Worm (Caenorhabditis elegans) whole organism, midembryonic: Measurements from ENCODE around the gene timm-17B.2.

ENCODE experiments used
- T22C8.4 ChIP-seq: fragments of 200-800 bp; sonication (Bioruptor generic); IDR thresholded peaks from 2 replicates; pipeline ENCODE4 v1.3.6; 2022; ENCODE audit warnings: missing genetic modification characterization, missing compliant biosample characterization
- cog-1 ChIP-seq: sonication (generic microtip); optimal IDR thresholded peaks from 2 replicates; lab custom pipeline; 2016; ENCODE audit warnings: missing genetic modification characterization, missing compliant biosample characterization
- flt-1 ChIP-seq: fragments of 200-800 bp; sonication (Bioruptor generic); IDR thresholded peaks from 2 replicates; pipeline ENCODE4 v1.3.6; 2022; ENCODE audit warnings: missing genetic modification characterization, missing compliant biosample characterization
- klf-2 ChIP-seq: fragments of 200-800 bp; sonication (Bioruptor generic); conservative IDR thresholded peaks from 2 replicates; pipeline ENCODE4 v1.3.6; 2022; ENCODE audit warnings: missing genetic modification reagents, missing genetic modification characterization, missing compliant biosample characterization
- med-1 ChIP-seq: sonication (generic microtip); optimal IDR thresholded peaks from 2 replicates; lab custom pipeline; 2017; ENCODE audit warnings: missing genetic modification characterization, mild to moderate bottlenecking, missing compliant biosample characterization, antibody characterized with exemption, missing genetic modification reagents; ENCODE audit not compliant: insufficient read depth
- ref-1 ChIP-seq: fragments of 200-800 bp; sonication (Bioruptor generic); conservative IDR thresholded peaks from 2 replicates; pipeline ENCODE4 v1.3.6; 2022; ENCODE audit warnings: missing genetic modification reagents, missing genetic modification characterization, missing compliant biosample characterization
- tab-1 ChIP-seq: fragments of 200-800 bp; sonication (Bioruptor generic); IDR thresholded peaks from 2 replicates; pipeline ENCODE4 v1.3.6; 2022; ENCODE audit warnings: missing genetic modification characterization, missing compliant biosample characterization
- ztf-23 ChIP-seq: fragments of 200-800 bp; sonication (Bioruptor generic); IDR thresholded peaks from 2 replicates; pipeline ENCODE4 v1.3.6; 2022; ENCODE audit warnings: missing genetic modification reagents, missing genetic modification characterization, missing compliant biosample characterization
- ztf-29 ChIP-seq: fragments of 200-800 bp; sonication (Bioruptor generic); IDR thresholded peaks from 2 replicates; pipeline ENCODE4 v1.3.6; 2022; ENCODE audit warnings: missing genetic modification reagents, missing genetic modification characterization, missing compliant biosample characterization

timm-17B.2 gene

ce11 chrIV:8420961-8421360 is 24.5 kb downstream of the timm-17B.2 start, which contains the start of gene M116.5:
Gene M116.5, minus strand, starts transcription at chrIV:8421061.
- no peak for TF ChIP-seq T22C8.4
- no peak for TF ChIP-seq med-1 (GFP tag; lab: Kevin White, UChicago)
- TF ChIP-seq flt-1 (GFP tag; lab: Robert Waterston, UW): no peak
- TF ChIP-seq ztf-29: no peak
- TF ChIP-seq ztf-23 (GFP tag; lab: Robert Waterston, UW): no peak

ce11 chrIV:8426537-8426936 is 30.1 kb downstream of the timm-17B.2 start, which contains the start of the genes T26A8.3 and tmem-231:
Gene T26A8.3, minus strand, starts transcription at chrIV:8426637.
Gene tmem-231, plus strand, starts transcription at chrIV:8426785.
- TF ChIP-seq ref-1: no peak
- TF ChIP-seq klf-2: no peak
- no peak for TF ChIP-seq tab-1 (GFP tag; lab: Robert Waterston, UW)
- TF ChIP-seq ztf-29: no peak
- no peak for TF ChIP-seq ztf-23 (GFP tag; lab: Robert Waterston, UW)
- no peak for TF ChIP-seq med-1 (GFP tag; lab: Kevin White, UChicago)
- no peak for TF ChIP-seq T22C8.4
- TF ChIP-seq flt-1 (GFP tag; lab: Robert Waterston, UW): no peak
- no peak for TF ChIP-seq cog-1

ce11 chrIV:8428492-8428891 is 32.0 kb downstream of the timm-17B.2 start:
- TF ChIP-seq ztf-29 (no peak), ref-1 (no peak), klf-2 (no peak), T22C8.4 (no peak), ztf-23 (GFP tag; lab: Robert Waterston, UW) (0 out of 2 replicates have a peak, but pooled peaks have one; percentile 22), cog-1 (peak; percentile 43), flt-1 (GFP tag; lab: Robert Waterston, UW) (peak; percentile 76), med-1 (GFP tag; lab: Kevin White, UChicago) (no peak), tab-1 (GFP tag; lab: Robert Waterston, UW) (0 out of 2 replicates have a peak, but pooled peaks have one; percentile 74)

ce11 chrIV:8431567-8432458 is 35.4 kb downstream of the timm-17B.2 start:
- TF ChIP-seq ref-1: no peak
- TF ChIP-seq klf-2: no peak
- no peak for TF ChIP-seq cog-1
- TF ChIP-seq flt-1 (GFP tag; lab: Robert Waterston, UW): peak; percentile 83
- TF ChIP-seq ztf-23 (GFP tag; lab: Robert Waterston, UW): peak; percentile 35; the same call in 1 of the 2 replicates
- peak; percentile 86 for TF ChIP-seq T22C8.4
- TF ChIP-seq ztf-29: peak; percentile 86
- TF ChIP-seq tab-1 (GFP tag; lab: Robert Waterston, UW): no peak; the same call in 1 of the 2 replicates
- no peak for TF ChIP-seq med-1 (GFP tag; lab: Kevin White, UChicago)

ce11 chrIV:8432709-8433108 is 36.3 kb downstream of the timm-17B.2 start, which contains the start of the genes T26A8.4 and pdtf-1:
Gene T26A8.4, minus strand, starts transcription at chrIV:8432893.
Gene pdtf-1, plus strand, starts transcription at chrIV:8433038.
- TF ChIP-seq flt-1 (GFP tag; lab: Robert Waterston, UW) (peak; percentile 86), cog-1 (peak; percentile 94), ztf-29 (peak; percentile 59; the same call in 1 of the 2 replicates), T22C8.4 (peak; percentile 29; the same call in 1 of the 2 replicates), ref-1 (no peak), klf-2 (no peak), med-1 (GFP tag; lab: Kevin White, UChicago) (no peak), tab-1 (GFP tag; lab: Robert Waterston, UW) (peak; percentile 73; the same call in 1 of the 2 replicates), ztf-23 (GFP tag; lab: Robert Waterston, UW) (peak; percentile 51; the same call in 1 of the 2 replicates)

- TF ChIP-seq flt-1 (GFP tag; lab: Robert Waterston, UW) (no peak), cog-1 (no peak), ztf-23 (GFP tag; lab: Robert Waterston, UW) (no peak), ref-1 (no peak), tab-1 (GFP tag; lab: Robert Waterston, UW) (no peak), ztf-29 (no peak), T22C8.4 (no peak), klf-2 (no peak), med-1 (GFP tag; lab: Kevin White, UChicago) (no peak)
Observed at ce11 chrIV:8446904-8447303, 50.5 kb downstream of the timm-17B.2 start, which contains the start of gene T01B11.1. Gene T01B11.1, plus strand, starts transcription at chrIV:8447204.
